Fruit fly (Drosophila melanogaster): Measurements from ENCODE around the gene lft.

The lft gene

dm6 chr2L:10396877-10397587 is 32.8 kb downstream of the lft start (continued):
- TF ChIP-seq bowl (GFP tag; IDR thresholded peaks at IDR 0.05) (no peak), vfl (GFP tag; optimal IDR thresholded peaks at IDR 0.05) (no peak), CG34376 (GFP tag; optimal IDR thresholded peaks at IDR 0.05) (peak; percentile 60), br (optimal IDR thresholded peaks at IDR 0.05) (no peak), tna (GFP tag; IDR thresholded peaks at IDR 0.05; ENCODE audit: partially characterized antibody) (0 out of 2 replicates have a peak, but pooled peaks have one; percentile 17), CG11696 (GFP tag; IDR thresholded peaks at IDR 0.05) (no peak), Vsx1 (GFP tag; optimal IDR thresholded peaks at IDR 0.05) (no peak), MESR4 (GFP tag; optimal IDR thresholded peaks at IDR 0.05) (peak; percentile 70), CG7928 (GFP tag; optimal IDR thresholded peaks at IDR 0.05) (no peak), Dek (tag; optimal IDR thresholded peaks at IDR 0.05) (no peak), peb (GFP tag; IDR thresholded peaks at IDR 0.05) (no peak), CG1832 (GFP tag; optimal IDR thresholded peaks at IDR 0.05) (no peak), Doc2 (GFP tag; IDR thresholded peaks at IDR 0.05) (no peak), unc-4 (GFP tag; IDR thresholded peaks at IDR 0.05; ENCODE audit: partially characterized antibody) (0 out of 2 replicates have a peak, but pooled peaks have one; percentile 6), Xrp1 (GFP tag; IDR thresholded peaks at IDR 0.05) (0 out of 2 replicates have a peak, but pooled peaks have one; percentile 6), knrl (GFP tag; IDR thresholded peaks at IDR 0.05; ENCODE audit: partially characterized antibody) (no peak), CG8924 (tag; optimal IDR thresholded peaks at IDR 0.05) (peak; percentile 12), nom (GFP tag; optimal IDR thresholded peaks at IDR 0.05) (peak; percentile 36), CG13424 (tag; optimal IDR thresholded peaks at IDR 0.05) (no peak), ham (GFP tag; IDR thresholded peaks at IDR 0.05) (no peak), CG8478 (optimal IDR thresholded peaks at IDR 0.05) (no peak), pan (optimal IDR thresholded peaks at IDR 0.05) (no peak), pan (GFP tag; optimal IDR thresholded peaks at IDR 0.05 in 1 of 2, IDR thresholded peaks at IDR 0.05 in 1 of 2) (no peak), Neu2 (GFP tag; optimal IDR thresholded peaks at IDR 0.05; ENCODE audit: borderline replicate concordance) (no peak), z (GFP tag; IDR thresholded peaks at IDR 0.05) (no peak), CG3847 (GFP tag; IDR thresholded peaks at IDR 0.05) (no peak), Adf1 (GFP tag; IDR thresholded peaks at IDR 0.05) (no peak), lola (GFP tag; optimal IDR thresholded peaks at IDR 0.05) (peak in 1 of 3 experiments; percentile 2), CG6254 (GFP tag; optimal IDR thresholded peaks at IDR 0.05) (no peak), kah (GFP tag; optimal IDR thresholded peaks at IDR 0.05) (no peak), Atf-2 (GFP tag; optimal IDR thresholded peaks at IDR 0.05) (no peak), tll (GFP tag; optimal IDR thresholded peaks at IDR 0.05) (peak in 1 of 2 experiments; percentile 30), cas (GFP tag; IDR thresholded peaks at IDR 0.05) (no peak), sisA (GFP tag; IDR thresholded peaks at IDR 0.05) (no peak), Scr (GFP tag; IDR thresholded peaks at IDR 0.05; ENCODE audit: partially characterized antibody) (no peak), Xbp1 (GFP tag; optimal IDR thresholded peaks at IDR 0.05) (no peak), sd (tag; optimal IDR thresholded peaks at IDR 0.05) (no peak), Lpt (GFP tag; optimal IDR thresholded peaks at IDR 0.05) (no peak), Sox100B (GFP tag; optimal IDR thresholded peaks at IDR 0.05) (peak; percentile 6), Nf-YA (GFP tag; IDR thresholded peaks at IDR 0.05) (no peak), CG8944 (GFP tag; optimal IDR thresholded peaks at IDR 0.05) (no peak), grau (tag; optimal IDR thresholded peaks at IDR 0.05) (no peak), Dip2 (GFP tag; IDR thresholded peaks at IDR 0.05) (no peak), CG14441 (GFP tag; IDR thresholded peaks at IDR 0.05) (no peak), vnd (GFP tag; IDR thresholded peaks at IDR 0.05; ENCODE audit: partially characterized antibody) (no peak), odd (GFP tag; optimal IDR thresholded peaks at IDR 0.05) (peak; percentile 56), sens (GFP tag) (peak; percentile 80), ab (GFP tag; optimal IDR thresholded peaks at IDR 0.05) (no peak), oc (tag; optimal IDR thresholded peaks at IDR 0.05) (no peak), Poxn (GFP tag; IDR thresholded peaks at IDR 0.05) (no peak)

Data from whole organism, embryonic.